Worm (Caenorhabditis elegans): ENCODE results near the gene T15B7.15.

ce11 chrV:6803992-6804391 lies 34.5 kb downstream of the T15B7.15 start, which contains the start of gene dmsr-11:
- no peak for TF ChIP-seq tbx-2 (tag; optimal IDR thresholded peaks at IDR 0.05)
- no peak for TF ChIP-seq sdc-2 (tag; optimal IDR thresholded peaks at IDR 0.05)
- no peak for TF ChIP-seq sox-4 (tag; optimal IDR thresholded peaks at IDR 0.05)
- no peak for TF ChIP-seq ceh-22 (tag; optimal IDR thresholded peaks at IDR 0.05)
- no peak for TF ChIP-seq fkh-10 (GFP tag; optimal IDR thresholded peaks at IDR 0.05)
- TF ChIP-seq unc-55 (GFP tag; optimal IDR thresholded peaks at IDR 0.05) = no peak
- TF ChIP-seq ceh-19 (GFP tag; optimal IDR thresholded peaks at IDR 0.05) = no peak
- TF ChIP-seq unc-86 (tag; optimal IDR thresholded peaks at IDR 0.05) = no peak
- TF ChIP-seq zip-5 (tag; optimal IDR thresholded peaks at IDR 0.05) = no peak
- TF ChIP-seq ceh-14 (tag; optimal IDR thresholded peaks at IDR 0.05) = no peak

All from whole organism, late embryonic.